Worm (Caenorhabditis elegans): Measurements from ENCODE around the gene col-76.

Gene col-76

ce11 chrII:8204039-8204438, at the start of gene col-76:
TSS of gene col-76 (plus strand) at chrII:8204339.
- TF ChIP-seq jun-1 (tag; optimal IDR thresholded peaks at IDR 0.05) (no peak), R02D3.7 (tag; optimal IDR thresholded peaks at IDR 0.05) (no peak), fkh-2 (tag; optimal IDR thresholded peaks at IDR 0.05) (no peak), ZK546.5 (tag; optimal IDR thresholded peaks at IDR 0.05) (no peak), nhr-43 (tag; optimal IDR thresholded peaks at IDR 0.05; ENCODE audit: poor library complexity, severe bottlenecking) (no peak), pqm-1 (tag; optimal IDR thresholded peaks at IDR 0.05) (no peak), sea-2 (GFP tag; optimal IDR thresholded peaks at IDR 0.05) (no peak), hmg-11 (tag; optimal IDR thresholded peaks at IDR 0.05) (no peak)

ce11 chrII:8156845-8157373, 47.2 kb upstream of the col-76 start, which contains the start of the genes tub-1 and tmem-138:
TSS of gene tub-1 (minus strand) at chrII:8156945.
TSS of gene tmem-138 (plus strand) at chrII:8157323.
- no peak for TF ChIP-seq jun-1 (tag; optimal IDR thresholded peaks at IDR 0.05)
- TF ChIP-seq mml-1 (tag; optimal IDR thresholded peaks at IDR 0.05), result no peak
- no peak for TF ChIP-seq sea-2 (GFP tag; optimal IDR thresholded peaks at IDR 0.05)
- TF ChIP-seq pqm-1 (tag; optimal IDR thresholded peaks at IDR 0.05), result no peak
- peak; percentile 44 for TF ChIP-seq nhr-11 (tag; optimal IDR thresholded peaks at IDR 0.05)
- no peak for TF ChIP-seq hmg-11 (tag; optimal IDR thresholded peaks at IDR 0.05)
- no peak for TF ChIP-seq unc-62 (GFP tag; optimal IDR thresholded peaks at IDR 0.05)
- no peak for TF ChIP-seq nhr-23 (tag; optimal IDR thresholded peaks at IDR 0.05)
- TF ChIP-seq nhr-76 (tag; optimal IDR thresholded peaks at IDR 0.05), result no peak

ce11 chrII:8157991-8158390, 46.1 kb upstream of the col-76 start, which contains the start of gene pch-2:
TSS of gene pch-2 (plus strand) at chrII:8158349.
- TF ChIP-seq daf-12 (tag; optimal IDR thresholded peaks at IDR 0.05) (no peak), snpc-4 (tag; optimal IDR thresholded peaks at IDR 0.05) (peak; percentile 53), lin-15B (tag; optimal IDR thresholded peaks at IDR 0.05) (peak; percentile 70), nhr-76 (tag; optimal IDR thresholded peaks at IDR 0.05) (no peak), pha-4 (tag; optimal IDR thresholded peaks at IDR 0.05) (peak; percentile 59), nhr-28 (tag; optimal IDR thresholded peaks at IDR 0.05) (no peak), fkh-10 (GFP tag; optimal IDR thresholded peaks at IDR 0.05) (no peak), nhr-25 (tag; optimal IDR thresholded peaks at IDR 0.05) (peak; percentile 53), lin-39 (tag; optimal IDR thresholded peaks at IDR 0.05) (peak; percentile 13), sea-2 (GFP tag; optimal IDR thresholded peaks at IDR 0.05) (no peak), nhr-43 (tag; optimal IDR thresholded peaks at IDR 0.05; ENCODE audit: poor library complexity, severe bottlenecking) (peak; percentile 33), nfya-1 (tag; optimal IDR thresholded peaks at IDR 0.05; ENCODE audit: insufficient read depth) (peak; percentile 71), elt-2 (tag; optimal IDR thresholded peaks at IDR 0.05) (peak; percentile 11)

- no peak for TF ChIP-seq egl-27 (tag; optimal IDR thresholded peaks at IDR 0.05)
- TF ChIP-seq lin-15B (tag; optimal IDR thresholded peaks at IDR 0.05), result no peak
- TF ChIP-seq sea-2 (GFP tag; optimal IDR thresholded peaks at IDR 0.05), result no peak
- no peak for TF ChIP-seq egl-5 (tag; optimal IDR thresholded peaks at IDR 0.05)
- TF ChIP-seq ZK546.5 (tag; optimal IDR thresholded peaks at IDR 0.05), result no peak
- TF ChIP-seq zag-1 (tag; optimal IDR thresholded peaks at IDR 0.05), result no peak
- TF ChIP-seq nhr-12 (tag; optimal IDR thresholded peaks at IDR 0.05), result no peak
- no peak for TF ChIP-seq nhr-28 (tag; optimal IDR thresholded peaks at IDR 0.05)
- TF ChIP-seq jun-1 (tag; optimal IDR thresholded peaks at IDR 0.05), result no peak
- TF ChIP-seq ama-1 (optimal IDR thresholded peaks at IDR 0.05), result no peak
- TF ChIP-seq unc-62 (GFP tag; optimal IDR thresholded peaks at IDR 0.05), result no peak
- no peak for TF ChIP-seq ceh-9 (tag; optimal IDR thresholded peaks at IDR 0.05)
Measured at ce11 chrII:8160916-8161315, 43.2 kb upstream of the col-76 start.

- TF ChIP-seq ZK546.5 (tag; optimal IDR thresholded peaks at IDR 0.05) (no peak), nhr-23 (tag; optimal IDR thresholded peaks at IDR 0.05) (no peak), ceh-28 (tag; optimal IDR thresholded peaks at IDR 0.05) (no peak), nfya-1 (tag; optimal IDR thresholded peaks at IDR 0.05; ENCODE audit: insufficient read depth) (peak; percentile 61), ceh-82 (tag; optimal IDR thresholded peaks at IDR 0.05) (no peak), egl-5 (tag; optimal IDR thresholded peaks at IDR 0.05) (peak; percentile 31), pha-4 (tag; optimal IDR thresholded peaks at IDR 0.05) (peak; percentile 82), elt-1 (tag; optimal IDR thresholded peaks at IDR 0.05) (no peak), unc-39 (tag; optimal IDR thresholded peaks at IDR 0.05) (no peak), nhr-67 (tag; optimal IDR thresholded peaks at IDR 0.05) (no peak), lin-15B (tag; optimal IDR thresholded peaks at IDR 0.05) (peak; percentile 85), nhr-43 (tag; optimal IDR thresholded peaks at IDR 0.05; ENCODE audit: poor library complexity, severe bottlenecking) (no peak), jun-1 (tag; optimal IDR thresholded peaks at IDR 0.05) (no peak), nhr-25 (tag; optimal IDR thresholded peaks at IDR 0.05) (peak; percentile 50), R02D3.7 (tag; optimal IDR thresholded peaks at IDR 0.05) (no peak), skn-1 (tag; optimal IDR thresholded peaks at IDR 0.05) (peak; percentile 26)
Measured at ce11 chrII:8162120-8162648, 42.0 kb upstream of the col-76 start, which contains the start of the genes emb-27 and rrf-3. TSS of gene emb-27 (minus strand) at chrII:8162170. TSS of gene rrf-3 (plus strand) at chrII:8162465.

Measured in whole organism, L3 larva.